Worm (Caenorhabditis elegans) whole organism, L4/young adult: ENCODE measurements around the gene Y69E1A.1.

Experiments used
- W03F9.2 ChIP-seq: fragments of 150-350 bp; optimal IDR thresholded peaks from 2 replicates; lab custom pipeline; 2014; ENCODE audit warnings: missing biosample characterization, missing genetic modification characterization
- dao-5 ChIP-seq: sonication (generic microtip); optimal IDR thresholded peaks from 2 replicates; lab custom pipeline; 2016; ENCODE audit warnings: missing genotype, missing genetic modification characterization, moderate library complexity, missing compliant biosample characterization
- him-1 ChIP-seq: sonication (generic microtip); optimal IDR thresholded peaks from 2 replicates; lab custom pipeline; 2016; ENCODE audit warnings: missing genotype, missing genetic modification reagents, missing genetic modification characterization, missing compliant biosample characterization

- TF ChIP-seq W03F9.2 (tag; lab: Kevin White, UChicago) (no peak), dao-5 (no peak), him-1 (tag; lab: Kevin White, UChicago) (no peak)
Measured at ce11 chrIV:10990699-10991098, 42.0 kb upstream of the Y69E1A.1 start, which contains the start of gene F13H10.5.
